Worm (Caenorhabditis elegans) whole organism, young adult: ENCODE measurements around the gene msi-1.

Source experiments
- T07F8.4 ChIP-seq: sonication (generic microtip); optimal IDR thresholded peaks from 2 replicates; lab custom pipeline; 2016; ENCODE audit warnings: mild to moderate bottlenecking, missing genetic modification characterization, moderate library complexity, missing compliant biosample characterization
- lsy-27 ChIP-seq: sonication (generic microtip); optimal IDR thresholded peaks from 2 replicates; lab custom pipeline; 2017; ENCODE audit warnings: missing genetic modification characterization, mild to moderate bottlenecking, missing compliant biosample characterization, antibody characterized with exemption, missing genotype, borderline replicate concordance; ENCODE audit not compliant: insufficient read depth
- nfya-1 ChIP-seq: sonication (generic microtip); optimal IDR thresholded peaks from 2 replicates; lab custom pipeline; 2017; ENCODE audit warnings: antibody characterized with exemption, missing compliant biosample characterization, missing genetic modification characterization, borderline replicate concordance; ENCODE audit not compliant: insufficient read depth
- sea-2 ChIP-seq: fragments of 200-800 bp; sonication (Bioruptor generic); IDR thresholded peaks from 2 replicates; pipeline ENCODE4 v1.3.6; 2022; ENCODE audit warnings: missing genetic modification characterization, missing compliant biosample characterization
- snpc-4 ChIP-seq, 5 experiments: fragments of 150-350 bp in 1 of 5; sonication (generic microtip) in 4 of 5; optimal IDR thresholded peaks; 2 replicates each; lab custom pipeline; 2014 to 2018; ENCODE audit warnings: missing genetic modification characterization in 5 of 5, missing biosample characterization in 3 of 5, antibody characterized with exemption in 2 of 5, mild to moderate bottlenecking in 2 of 5, missing compliant biosample characterization in 2 of 5, missing genotype in 2 of 5, moderate library complexity in 2 of 5, missing genetic modification reagents in 1 of 5
- tbp1 ChIP-seq: fragments of 200-800 bp; sonication (Bioruptor generic); optimal IDR thresholded peaks from 2 replicates; lab custom pipeline; 2018; ENCODE audit warnings: mild to moderate bottlenecking, missing genetic modification characterization, missing compliant biosample characterization

ce11 chrIII:3916624-3917023 is 59.6 kb downstream of the msi-1 start, which contains the start of gene ccdc-47:
- TF ChIP-seq snpc-4 (GFP tag; optimal IDR thresholded peaks at IDR 0.05; lab: Kevin White, UChicago) = no peak
- peak in 2 of 4 experiments; percentile 47 to 60 for TF ChIP-seq snpc-4 (tag; optimal IDR thresholded peaks at IDR 0.05; lab: Kevin White, UChicago)
- TF ChIP-seq tbp1 (GFP tag; lab: Kevin White, UChicago) = peak; percentile 17
- no peak for TF ChIP-seq nfya-1 (tag; lab: Kevin White, UChicago)
- no peak for TF ChIP-seq lsy-27 (tag; lab: Kevin White, UChicago)
- no peak for TF ChIP-seq T07F8.4 (tag; lab: Kevin White, UChicago)
- no peak for TF ChIP-seq sea-2
